Fruit fly (Drosophila melanogaster) whole organism, prepupa: ENCODE results near the gene RecQ4.

Experiments used
- Blimp-1 ChIP-seq: fragments of 200-800 bp; sonication (Bioruptor generic); optimal IDR thresholded peaks from 3 replicates; lab custom pipeline; 2017; ENCODE audit warnings: missing biosample characterization, missing genetic modification characterization, mild to moderate bottlenecking, moderate library complexity, missing genetic modification reagents
- CG10631 ChIP-seq: fragments of 200-800 bp; sonication (Bioruptor generic); optimal IDR thresholded peaks from 2 replicates; lab custom pipeline; 2016; ENCODE audit warnings: missing biosample characterization, missing genetic modification characterization
- CG10669 ChIP-seq: fragments of 200-800 bp; sonication (Bioruptor generic); optimal IDR thresholded peaks from 3 replicates; lab custom pipeline; 2018; ENCODE audit warnings: missing biosample characterization, mild to moderate bottlenecking, missing genetic modification characterization, moderate library complexity
- CG11902 ChIP-seq: fragments of 200-800 bp; sonication (Bioruptor generic); optimal IDR thresholded peaks from 3 replicates; lab custom pipeline; 2016; ENCODE audit warnings: missing biosample characterization, missing genetic modification characterization
- CG1621 ChIP-seq: fragments of 200-800 bp; sonication (Bioruptor generic); optimal IDR thresholded peaks from 3 replicates; lab custom pipeline; 2018; ENCODE audit warnings: missing biosample characterization, mild to moderate bottlenecking, missing genetic modification characterization
- CG16779 ChIP-seq: fragments of 200-800 bp; sonication (Bioruptor generic); optimal IDR thresholded peaks from 3 replicates; lab custom pipeline; 2017; ENCODE audit warnings: missing biosample characterization, mild to moderate bottlenecking, missing genetic modification characterization
- CG3032 ChIP-seq: fragments of 200-800 bp; optimal IDR thresholded peaks from 2 replicates; lab custom pipeline; 2019; ENCODE audit warnings: missing biosample characterization, mild to moderate bottlenecking, missing genetic modification characterization, moderate library complexity
- CG32006 ChIP-seq: fragments of 200-800 bp; sonication (Bioruptor generic); optimal IDR thresholded peaks from 3 replicates; lab custom pipeline; 2017; ENCODE audit warnings: missing biosample characterization, mild to moderate bottlenecking, missing genetic modification characterization
- CG34406 ChIP-seq: fragments of 200-800 bp; sonication (Bioruptor generic); optimal IDR thresholded peaks from 3 replicates; lab custom pipeline; 2016; ENCODE audit warnings: missing biosample characterization, missing genetic modification characterization
- CG4318 ChIP-seq: fragments of 200-800 bp; sonication (Bioruptor generic); optimal IDR thresholded peaks from 3 replicates; lab custom pipeline; 2017; ENCODE audit warnings: missing biosample characterization, mild to moderate bottlenecking, missing genetic modification characterization
- CG6276 ChIP-seq: fragments of 200-800 bp; sonication (Bioruptor generic); optimal IDR thresholded peaks from 2 replicates; lab custom pipeline; 2017; ENCODE audit warnings: missing biosample characterization, mild to moderate bottlenecking, missing genetic modification characterization
- CG6792 ChIP-seq: fragments of 200-800 bp; sonication (Bioruptor generic); optimal IDR thresholded peaks from 3 replicates; lab custom pipeline; 2016; ENCODE audit warnings: missing biosample characterization, missing genetic modification characterization
- CG6808 ChIP-seq: fragments of 200-800 bp; sonication (Bioruptor generic); optimal IDR thresholded peaks from 3 replicates; lab custom pipeline; 2017; ENCODE audit warnings: missing biosample characterization, missing genetic modification characterization, mild to moderate bottlenecking, moderate library complexity, missing genetic modification reagents
- CG6854 ChIP-seq: fragments of 200-800 bp; sonication (Bioruptor generic); optimal IDR thresholded peaks from 2 replicates; lab custom pipeline; 2017; ENCODE audit warnings: missing biosample characterization, mild to moderate bottlenecking, missing genetic modification characterization
- CG8119 ChIP-seq: fragments of 200-800 bp; sonication (Bioruptor generic); IDR thresholded peaks from 3 replicates; pipeline ENCODE4 v1.3.6; 2022; ENCODE audit warnings: missing biosample characterization, missing genetic modification characterization
- CG8319 ChIP-seq: fragments of 200-800 bp; sonication (Bioruptor generic); optimal IDR thresholded peaks from 3 replicates; lab custom pipeline; 2016; ENCODE audit warnings: missing biosample characterization, missing genetic modification characterization
- CG9139 ChIP-seq: fragments of 200-800 bp; sonication (Bioruptor generic); optimal IDR thresholded peaks from 3 replicates; lab custom pipeline; 2017; ENCODE audit warnings: missing biosample characterization, mild to moderate bottlenecking, missing genetic modification characterization
- Eip75B ChIP-seq: fragments of 200-800 bp; sonication (Bioruptor generic); optimal IDR thresholded peaks from 3 replicates; lab custom pipeline; 2016; ENCODE audit warnings: missing biosample characterization, missing genetic modification characterization
- Eip78C ChIP-seq: fragments of 200-800 bp; sonication (Bioruptor generic); peaks from one replicate; lab custom pipeline; 2016; ENCODE audit warnings: missing biosample characterization, missing genetic modification characterization
- Eip93F ChIP-seq: fragments of 200-800 bp; sonication (Bioruptor generic); optimal IDR thresholded peaks from 2 replicates; lab custom pipeline; 2016; ENCODE audit warnings: missing biosample characterization, mild to moderate bottlenecking, missing genetic modification characterization
- Ets21C ChIP-seq: fragments of 200-800 bp; sonication (Bioruptor generic); optimal IDR thresholded peaks from 3 replicates; lab custom pipeline; 2016; ENCODE audit warnings: missing biosample characterization, missing genetic modification characterization
- Ets96B ChIP-seq: fragments of 200-800 bp; optimal IDR thresholded peaks from 2 replicates; lab custom pipeline; 2019; ENCODE audit warnings: missing biosample characterization, mild to moderate bottlenecking, missing genetic modification characterization, moderate library complexity
- Gug ChIP-seq: fragments of 200-800 bp; sonication (Bioruptor generic); IDR thresholded peaks from 2 replicates; pipeline ENCODE4 v1.3.6; 2022; ENCODE audit warnings: missing biosample characterization, missing genetic modification characterization
- Hr39 ChIP-seq: fragments of 200-800 bp; sonication (Bioruptor generic); optimal IDR thresholded peaks from 2 replicates; lab custom pipeline; 2016; ENCODE audit warnings: missing biosample characterization, missing genetic modification characterization
- Hr4 ChIP-seq: fragments of 200-800 bp; sonication (Bioruptor generic); optimal IDR thresholded peaks from 3 replicates; lab custom pipeline; 2016; ENCODE audit warnings: missing biosample characterization, missing genetic modification characterization
- Lpt ChIP-seq: fragments of 200-800 bp; sonication (Bioruptor generic); optimal IDR thresholded peaks from 3 replicates; lab custom pipeline; 2016; ENCODE audit warnings: missing biosample characterization, missing genetic modification characterization
- Met ChIP-seq: fragments of 200-800 bp; sonication (Bioruptor generic); optimal IDR thresholded peaks from 3 replicates; lab custom pipeline; 2016; ENCODE audit warnings: missing biosample characterization, missing genetic modification characterization
- OdsH ChIP-seq: fragments of 200-800 bp; sonication (Bioruptor generic); optimal IDR thresholded peaks from 3 replicates; lab custom pipeline; 2016; ENCODE audit warnings: missing biosample characterization, missing genetic modification characterization
- Smox ChIP-seq: fragments of 200-800 bp; sonication (Bioruptor generic); optimal IDR thresholded peaks from 3 replicates; lab custom pipeline; 2016; ENCODE audit warnings: missing biosample characterization, missing genetic modification characterization
- Sox102F ChIP-seq: fragments of 200-800 bp; sonication (Bioruptor generic); optimal IDR thresholded peaks from 2 replicates; lab custom pipeline; 2016; ENCODE audit warnings: missing biosample characterization, mild to moderate bottlenecking, missing genetic modification characterization
- Sox14 ChIP-seq: fragments of 200-800 bp; sonication (Bioruptor generic); optimal IDR thresholded peaks from 3 replicates; lab custom pipeline; 2016; ENCODE audit warnings: missing biosample characterization, missing genetic modification characterization
- achi ChIP-seq: fragments of 200-800 bp; sonication (Bioruptor generic); optimal IDR thresholded peaks from 3 replicates; lab custom pipeline; 2016; ENCODE audit warnings: missing biosample characterization, missing genetic modification characterization
- acj6 ChIP-seq: fragments of 200-800 bp; sonication (Bioruptor generic); optimal IDR thresholded peaks from 3 replicates; lab custom pipeline; 2016; ENCODE audit warnings: missing biosample characterization, missing genetic modification characterization
- cyc ChIP-seq: fragments of 200-800 bp; sonication (Bioruptor generic); optimal IDR thresholded peaks from 3 replicates; lab custom pipeline; 2016; ENCODE audit warnings: missing biosample characterization, missing genetic modification characterization
- dac ChIP-seq: fragments of 200-800 bp; sonication (Bioruptor generic); optimal IDR thresholded peaks from 2 replicates; lab custom pipeline; 2017; ENCODE audit warnings: missing biosample characterization, mild to moderate bottlenecking, missing genetic modification characterization
- dsx ChIP-seq: fragments of 200-800 bp; optimal IDR thresholded peaks from 3 replicates; lab custom pipeline; 2019; ENCODE audit warnings: missing biosample characterization, mild to moderate bottlenecking, missing genetic modification characterization, moderate library complexity; ENCODE audit not compliant: poor library complexity, severe bottlenecking
- eg ChIP-seq: fragments of 200-800 bp; sonication (Bioruptor generic); IDR thresholded peaks from 3 replicates; pipeline ENCODE4 v1.3.6; 2022; ENCODE audit warnings: missing biosample characterization, missing genetic modification characterization
- esn ChIP-seq: fragments of 200-800 bp; sonication (Bioruptor generic); optimal IDR thresholded peaks from 2 replicates; lab custom pipeline; 2016; ENCODE audit warnings: missing biosample characterization, mild to moderate bottlenecking, missing genetic modification characterization, moderate library complexity
- fd59A ChIP-seq: fragments of 200-800 bp; sonication (Bioruptor generic); optimal IDR thresholded peaks from 2 replicates; lab custom pipeline; 2017; ENCODE audit warnings: missing biosample characterization, mild to moderate bottlenecking, missing genetic modification characterization, missing genetic modification reagents
- fd85E ChIP-seq: fragments of 200-800 bp; sonication (Bioruptor generic); optimal IDR thresholded peaks from 3 replicates; lab custom pipeline; 2016; ENCODE audit warnings: missing biosample characterization, missing genetic modification characterization
- fkh ChIP-seq: fragments of 200-800 bp; sonication (Bioruptor generic); optimal IDR thresholded peaks from 3 replicates; lab custom pipeline; 2017; ENCODE audit warnings: missing biosample characterization, mild to moderate bottlenecking, missing genetic modification characterization, moderate library complexity
- net ChIP-seq: fragments of 200-800 bp; sonication (Bioruptor generic); optimal IDR thresholded peaks from 3 replicates; lab custom pipeline; 2016; ENCODE audit warnings: missing biosample characterization, missing genetic modification characterization
- pdm3 ChIP-seq: fragments of 200-800 bp; sonication (Bioruptor generic); optimal IDR thresholded peaks from 3 replicates; lab custom pipeline; 2016; ENCODE audit warnings: missing biosample characterization, missing genetic modification characterization
- spab ChIP-seq: fragments of 200-800 bp; sonication (Bioruptor generic); optimal IDR thresholded peaks from 2 replicates; lab custom pipeline; 2017; ENCODE audit warnings: missing biosample characterization, mild to moderate bottlenecking, missing genetic modification characterization, missing genetic modification reagents
- ss ChIP-seq, 2 experiments: fragments of 200-800 bp; sonication (Bioruptor generic); optimal IDR thresholded peaks; 2 replicates in 1 of 2; 3 replicates in 1 of 2; lab custom pipeline; 2017 to 2018; ENCODE audit warnings: mild to moderate bottlenecking in 2 of 2, missing biosample characterization in 2 of 2, missing genetic modification characterization in 2 of 2, moderate library complexity in 1 of 2
- svp ChIP-seq: fragments of 200-800 bp; sonication (Bioruptor generic); peaks from one replicate; lab custom pipeline; 2016; ENCODE audit warnings: missing biosample characterization, missing genetic modification characterization
- topi ChIP-seq: fragments of 200-800 bp; sonication (Bioruptor generic); optimal IDR thresholded peaks from 3 replicates; lab custom pipeline; 2016; ENCODE audit warnings: missing biosample characterization, missing genetic modification characterization

The RecQ4 gene

dm6 chr3L:8157079-8157478 lies 18.7 kb downstream of the RecQ4 start (continued):
- TF ChIP-seq CG32006 (GFP tag; lab: Kevin White, UChicago) (peak; percentile 6), CG10669 (GFP tag; lab: Kevin White, UChicago) (peak; percentile 58), Hr4 (no peak), eg (GFP tag; lab: Robert Waterston, UW) (no peak), achi (GFP tag; lab: Kevin White, UChicago) (peak; percentile 41), CG8119 (GFP tag; lab: Robert Waterston, UW) (no peak), Met (GFP tag; lab: Kevin White, UChicago) (peak; percentile 66), cyc (peak; percentile 43), CG6792 (GFP tag; lab: Kevin White, UChicago) (peak; percentile 65), OdsH (GFP tag; lab: Kevin White, UChicago) (peak; percentile 63), CG1621 (tag; lab: Kevin White, UChicago) (no peak), CG4318 (GFP tag; lab: Kevin White, UChicago) (no peak), ss (GFP tag; optimal IDR thresholded peaks at IDR 0.05; lab: Kevin White, UChicago) (peak in 1 of 2 experiments; percentile 50), CG10631 (GFP tag; lab: Kevin White, UChicago) (peak; percentile 53), CG6276 (no peak), Lpt (GFP tag; lab: Kevin White, UChicago) (no peak), Ets21C (GFP tag; lab: Kevin White, UChicago) (peak; percentile 42), Eip75B (GFP tag; lab: Kevin White, UChicago) (peak; percentile 51), Smox (GFP tag; lab: Kevin White, UChicago) (peak; percentile 59), topi (GFP tag; lab: Kevin White, UChicago) (peak; percentile 72), Sox14 (peak; percentile 64), CG11902 (GFP tag; lab: Kevin White, UChicago) (peak; percentile 41), Gug (GFP tag; lab: Robert Waterston, UW) (no peak), dac (GFP tag; lab: Kevin White, UChicago) (no peak), Sox102F (peak; percentile 45), acj6 (peak; percentile 45), pdm3 (GFP tag; lab: Kevin White, UChicago) (peak; percentile 51), CG3032 (tag; lab: Kevin White, UChicago) (peak; percentile 38), Hr39 (GFP tag; lab: Kevin White, UChicago) (peak; percentile 55), fkh (GFP tag; lab: Kevin White, UChicago) (no peak), CG9139 (GFP tag; lab: Kevin White, UChicago) (peak; percentile 21), net (GFP tag; lab: Kevin White, UChicago) (no peak)

dm6 chr3L:8156199-8156598 lies 19.6 kb downstream of the RecQ4 start:
- no peak for TF ChIP-seq fd59A (GFP tag; lab: Kevin White, UChicago)
- TF ChIP-seq fd85E (GFP tag; lab: Kevin White, UChicago) = no peak
- no peak for TF ChIP-seq CG6808 (GFP tag; lab: Kevin White, UChicago)
- no peak for TF ChIP-seq Sox102F
- no peak for TF ChIP-seq Blimp-1
- peak; percentile 22 for TF ChIP-seq topi (GFP tag; lab: Kevin White, UChicago)
- peak; percentile 11 for TF ChIP-seq cyc
- TF ChIP-seq Sox14 = no peak
- no peak for TF ChIP-seq fkh (GFP tag; lab: Kevin White, UChicago)
- TF ChIP-seq CG6792 (GFP tag; lab: Kevin White, UChicago) = no peak
- TF ChIP-seq CG4318 (GFP tag; lab: Kevin White, UChicago) = no peak
- no peak for TF ChIP-seq spab (GFP tag; lab: Kevin White, UChicago)
- TF ChIP-seq Lpt (GFP tag; lab: Kevin White, UChicago) = no peak
- no peak for TF ChIP-seq dsx (GFP tag; lab: Kevin White, UChicago)
- TF ChIP-seq CG11902 (GFP tag; lab: Kevin White, UChicago) = no peak
- TF ChIP-seq CG34406 (GFP tag; lab: Kevin White, UChicago) = peak; percentile 45
- peak; percentile 12 for TF ChIP-seq Smox (GFP tag; lab: Kevin White, UChicago)
- peak; percentile 15 for TF ChIP-seq Hr4
- peak; percentile 75 for TF ChIP-seq svp (GFP tag; lab: Kevin White, UChicago)
- TF ChIP-seq eg (GFP tag; lab: Robert Waterston, UW) = peak; percentile 44; the same call in 1 of the 3 replicates
- TF ChIP-seq Eip78C (GFP tag; lab: Kevin White, UChicago) = peak; percentile 78
- no peak for TF ChIP-seq CG8119 (GFP tag; lab: Robert Waterston, UW)
- no peak for TF ChIP-seq CG9139 (GFP tag; lab: Kevin White, UChicago)
- no peak for TF ChIP-seq CG6854 (GFP tag; lab: Kevin White, UChicago)
- peak; percentile 22 for TF ChIP-seq CG32006 (GFP tag; lab: Kevin White, UChicago)
- no peak for TF ChIP-seq CG8319 (GFP tag; lab: Kevin White, UChicago)
- peak; percentile 21 for TF ChIP-seq esn (GFP tag; lab: Kevin White, UChicago)
- peak; percentile 36 for TF ChIP-seq CG6276
- peak; percentile 1 for TF ChIP-seq Ets96B
- no peak for TF ChIP-seq CG10631 (GFP tag; lab: Kevin White, UChicago)
- peak; percentile 34 for TF ChIP-seq CG3032 (tag; lab: Kevin White, UChicago)
- no peak for TF ChIP-seq CG16779 (tag; lab: Kevin White, UChicago)
- no peak for TF ChIP-seq dac (GFP tag; lab: Kevin White, UChicago)
- TF ChIP-seq Eip93F = no peak
